Worm (Caenorhabditis elegans): Measurements from ENCODE around the gene cyn-3.
"Not testable (repeated sequence)": the region's sequence is repeated elsewhere in the genome, so short reads cannot be mapped to it uniquely, and the experiment has no call there.

Gene cyn-3

ce11 chrV:15197955-15198354 lies 8.2 kb downstream of the cyn-3 start, which contains the start of gene srw-1:
Gene srw-1 (plus strand): TSS chrV:15198255.
- TF ChIP-seq F33H1.4 (GFP tag; IDR thresholded peaks at IDR 0.05): no peak

ce11 chrV:15199768-15200167 lies 10.0 kb downstream of the cyn-3 start, which contains the start of gene Y75B12B.10:
Gene Y75B12B.10 (plus strand): TSS chrV:15200068.
- no peak for TF ChIP-seq nfya-2 (GFP tag; IDR thresholded peaks at IDR 0.05)
- TF ChIP-seq cebp-2 (GFP tag; IDR thresholded peaks at IDR 0.05): no peak
- no peak for TF ChIP-seq K12H6.12 (tag; optimal IDR thresholded peaks at IDR 0.05)
- no peak for TF ChIP-seq mxl-1 (tag; optimal IDR thresholded peaks at IDR 0.05)
- no peak for TF ChIP-seq mcd-1 (GFP tag; IDR thresholded peaks at IDR 0.05)
- TF ChIP-seq repo-1 (tag; optimal IDR thresholded peaks at IDR 0.05): no peak
- TF ChIP-seq snpc-3.4 (tag; optimal IDR thresholded peaks at IDR 0.05): no peak
- TF ChIP-seq lsy-27 (tag; optimal IDR thresholded peaks at IDR 0.05; ENCODE audit: borderline replicate concordance, insufficient read depth): no peak
- no peak for TF ChIP-seq akir-1 (GFP tag; optimal IDR thresholded peaks at IDR 0.05)
- TF ChIP-seq hmg-1.2 (GFP tag; IDR thresholded peaks at IDR 0.05): no peak
- TF ChIP-seq F57C9.4 (tag; optimal IDR thresholded peaks at IDR 0.05): no peak
- no peak for TF ChIP-seq rec-8 (tag; optimal IDR thresholded peaks at IDR 0.05)
- no peak for TF ChIP-seq lin-40 (tag; optimal IDR thresholded peaks at IDR 0.05)
- no peak for TF ChIP-seq F33H1.4 (GFP tag; IDR thresholded peaks at IDR 0.05)
- no peak for TF ChIP-seq snpc-1.3 (tag; optimal IDR thresholded peaks at IDR 0.05; ENCODE audit: insufficient read depth)
- TF ChIP-seq ZK185.1 (tag; optimal IDR thresholded peaks at IDR 0.05; ENCODE audit: poor library complexity, severe bottlenecking): no peak
- no peak for TF ChIP-seq T26A5.8 (tag; optimal IDR thresholded peaks at IDR 0.05)
- no peak for TF ChIP-seq hlh-26 (GFP tag; conservative IDR thresholded peaks at IDR 0.05)
- no peak for TF ChIP-seq madf-10 (tag; optimal IDR thresholded peaks at IDR 0.05)

ce11 chrV:15207681-15208080 lies 18.0 kb downstream of the cyn-3 start, which contains the start of gene C41G6.12:
Gene C41G6.12 (minus strand): TSS chrV:15207781.
- TF ChIP-seq mxl-1 (tag; optimal IDR thresholded peaks at IDR 0.05); lsl-1 (GFP tag; optimal IDR thresholded peaks at IDR 0.05); F37B4.10 (GFP tag; IDR thresholded peaks at IDR 0.05): not testable (repeated sequence)

ce11 chrV:15211869-15212268 lies 22.1 kb downstream of the cyn-3 start, which contains the start of gene sri-24:
Gene sri-24 (plus strand): TSS chrV:15212169.
- TF ChIP-seq hrde-1 (tag; optimal IDR thresholded peaks at IDR 0.05; ENCODE audit: borderline replicate concordance); rcor-1 (GFP tag; IDR thresholded peaks at IDR 0.05); snpc-3.4 (tag; optimal IDR thresholded peaks at IDR 0.05): not testable (repeated sequence)

ce11 chrV:15215175-15215574 lies 25.4 kb downstream of the cyn-3 start, which contains the start of gene sri-26:
Gene sri-26 (plus strand): TSS chrV:15215475.
- TF ChIP-seq lin-35 (GFP tag; optimal IDR thresholded peaks at IDR 0.05); F57C9.4 (tag; optimal IDR thresholded peaks at IDR 0.05); xnd-1 (tag; optimal IDR thresholded peaks at IDR 0.05): not testable (repeated sequence)

ce11 chrV:15216705-15217104 lies 27.0 kb downstream of the cyn-3 start, which contains the start of gene sri-25:
Gene sri-25 (plus strand): TSS chrV:15217005.
- TF ChIP-seq ztf-26 (tag; optimal IDR thresholded peaks at IDR 0.05): no peak
- no peak for TF ChIP-seq somi-1 (GFP tag; optimal IDR thresholded peaks at IDR 0.05)

Measured in whole organism, young adult.